Worm (Caenorhabditis elegans) whole organism, late embryonic: ENCODE measurements around the gene C01G12.3.

ENCODE experiments used
- ama-1 ChIP-seq: fragments of 150-350 bp; optimal IDR thresholded peaks from 2 replicates; lab custom pipeline; 2014
- ceh-19 ChIP-seq: fragments of 200-800 bp; sonication (Bioruptor generic); optimal IDR thresholded peaks from 2 replicates; lab custom pipeline; 2018; ENCODE audit warnings: mild to moderate bottlenecking, missing genetic modification characterization, missing compliant biosample characterization
- elt-2 ChIP-seq: sonication (generic microtip); optimal IDR thresholded peaks from 2 replicates; lab custom pipeline; 2016; ENCODE audit warnings: missing genetic modification reagents, missing genetic modification characterization, missing compliant biosample characterization
- ets-4 ChIP-seq: sonication (generic microtip); optimal IDR thresholded peaks from 2 replicates; lab custom pipeline; 2016; ENCODE audit warnings: missing genetic modification characterization, missing compliant biosample characterization
- gmeb-2 ChIP-seq: sonication (generic microtip); optimal IDR thresholded peaks from 2 replicates; lab custom pipeline; 2016; ENCODE audit warnings: missing genetic modification characterization, inconsistent platforms, missing compliant biosample characterization
- pag-3 ChIP-seq: sonication (generic microtip); optimal IDR thresholded peaks from 2 replicates; lab custom pipeline; 2016; ENCODE audit warnings: missing compliant biosample characterization, missing genetic modification characterization, borderline replicate concordance
- sox-4 ChIP-seq: sonication (generic microtip); optimal IDR thresholded peaks from 2 replicates; lab custom pipeline; 2017; ENCODE audit warnings: mild to moderate bottlenecking, missing genetic modification characterization, inconsistent platforms, missing compliant biosample characterization
- tbx-7 ChIP-seq: sonication (generic microtip); optimal IDR thresholded peaks from 2 replicates; lab custom pipeline; 2016; ENCODE audit warnings: missing genotype, missing genetic modification characterization, missing compliant biosample characterization
- ttx-3 ChIP-seq: sonication (generic microtip); optimal IDR thresholded peaks from 2 replicates; lab custom pipeline; 2016; ENCODE audit warnings: missing genetic modification reagents, missing genetic modification characterization, missing compliant biosample characterization
- unc-3 ChIP-seq, 2 experiments: fragments of 200-800 bp in 1 of 2; sonication (Bioruptor generic) in 1 of 2; sonication (generic microtip) in 1 of 2; conservative IDR thresholded peaks in 1 of 2; optimal IDR thresholded peaks in 1 of 2; 2 replicates each; pipeline versions ENCODE4 v1.3.6 to Lab custom; 2016 to 2022; ENCODE audit warnings: missing compliant biosample characterization in 2 of 2, missing genetic modification characterization in 2 of 2, missing genetic modification reagents in 1 of 2
- unc-42 ChIP-seq: sonication (generic microtip); optimal IDR thresholded peaks from 2 replicates; lab custom pipeline; 2016; ENCODE audit warnings: missing genotype, missing genetic modification characterization, missing compliant biosample characterization
- ztf-16 ChIP-seq: sonication (generic microtip); optimal IDR thresholded peaks from 2 replicates; lab custom pipeline; 2017; ENCODE audit warnings: missing genetic modification characterization, missing compliant biosample characterization

DNA sequence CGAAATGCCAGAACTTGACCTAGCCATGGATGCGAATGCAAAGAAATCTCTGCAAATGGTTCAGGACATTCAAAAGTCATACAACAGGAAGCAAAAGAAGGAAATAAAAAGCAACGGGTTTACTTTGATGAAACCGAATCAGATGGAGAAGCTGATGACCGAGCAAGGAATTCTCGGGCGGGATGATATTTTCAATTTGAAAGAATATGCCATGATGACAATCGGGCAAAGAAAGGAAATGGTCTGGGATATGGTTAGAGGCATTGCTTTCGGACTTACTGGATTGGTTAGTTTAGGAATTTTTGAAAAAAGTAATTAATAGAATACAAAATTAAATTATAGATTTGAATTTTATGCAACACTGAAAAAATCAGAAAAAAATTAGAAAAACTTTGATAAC lies 38.6 kb upstream of the C01G12.3 start:
- TF ChIP-seq unc-42 (tag; lab: Kevin White, UChicago) (no peak), gmeb-2 (no peak), ceh-19 (GFP tag; lab: Kevin White, UChicago) (no peak), pag-3 (tag; lab: Kevin White, UChicago) (no peak), sox-4 (tag; lab: Kevin White, UChicago) (no peak), ets-4 (tag; lab: Kevin White, UChicago) (no peak), unc-3 (GFP tag; conservative IDR thresholded peaks at IDR 0.05; lab: Robert Waterston, UW) (no peak), unc-3 (tag; optimal IDR thresholded peaks at IDR 0.05; lab: Kevin White, UChicago) (no peak), elt-2 (tag; lab: Kevin White, UChicago) (no peak), ztf-16 (no peak), ttx-3 (no peak), tbx-7 (tag; lab: Kevin White, UChicago) (no peak), ama-1 (lab: Kevin White, UChicago) (no peak)
